Fruit fly (Drosophila melanogaster): ENCODE data around the gene CG13875.

DNA sequence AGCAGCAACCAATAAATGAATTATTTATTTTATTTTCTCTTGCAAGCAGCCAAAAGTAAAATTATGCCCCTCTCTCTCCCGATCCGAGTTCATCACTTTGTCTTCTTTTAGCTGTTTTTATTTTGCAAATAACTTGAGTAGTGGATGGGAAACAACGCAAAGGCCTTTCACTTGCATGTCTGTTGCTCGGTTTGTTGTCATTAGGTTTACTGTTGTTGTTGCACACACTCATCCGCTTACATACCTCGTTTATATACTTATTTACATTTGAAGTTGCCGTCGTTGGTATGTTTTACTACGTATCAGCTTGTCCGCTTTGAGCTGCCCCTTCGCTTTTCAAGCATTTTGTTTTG lies 48.9 kb upstream of the CG13875 start:
- no peak for TF ChIP-seq Sox102F (GFP tag; optimal IDR thresholded peaks at IDR 0.05)
- TF ChIP-seq CG6808 (GFP tag; optimal IDR thresholded peaks at IDR 0.05) = no peak
- TF ChIP-seq Ets96B (tag; optimal IDR thresholded peaks at IDR 0.05) = no peak
- no peak for TF ChIP-seq svp (GFP tag)
- no peak for TF ChIP-seq CG6163 (GFP tag; IDR thresholded peaks at IDR 0.05)
- TF ChIP-seq eg (GFP tag; IDR thresholded peaks at IDR 0.05) = no peak
- TF ChIP-seq OdsH (GFP tag; optimal IDR thresholded peaks at IDR 0.05) = no peak
- TF ChIP-seq Lpt (GFP tag; optimal IDR thresholded peaks at IDR 0.05) = no peak
- no peak for TF ChIP-seq Met (GFP tag; optimal IDR thresholded peaks at IDR 0.05)
- no peak for TF ChIP-seq cyc (GFP tag; optimal IDR thresholded peaks at IDR 0.05)
- TF ChIP-seq CG31627 (GFP tag; optimal IDR thresholded peaks at IDR 0.05) = no peak
- no peak for TF ChIP-seq Blimp-1 (GFP tag; optimal IDR thresholded peaks at IDR 0.05)
- TF ChIP-seq achi (GFP tag; optimal IDR thresholded peaks at IDR 0.05) = no peak
- no peak for TF ChIP-seq topi (GFP tag; optimal IDR thresholded peaks at IDR 0.05)
